Fruit fly (Drosophila melanogaster): ENCODE measurements around the gene Pfdn1.

Pfdn1 gene

dm6 chr2L:6070656-6071231 is 1.9 kb downstream of the Pfdn1 start, which contains the start of the genes CG9154 and Kr-h2 (continued):
- TF ChIP-seq ssp (GFP tag; IDR thresholded peaks at IDR 0.05) = 0 out of 2 replicates have a peak, but pooled peaks have one; percentile 18
- peak; percentile 14 for TF ChIP-seq CG11723 (GFP tag; optimal IDR thresholded peaks at IDR 0.05)
- no peak for TF ChIP-seq CG6813 (GFP tag; optimal IDR thresholded peaks at IDR 0.05)
- TF ChIP-seq Dip3 (GFP tag; optimal IDR thresholded peaks at IDR 0.05) = peak; percentile 7
- TF ChIP-seq dpn (GFP tag; optimal IDR thresholded peaks at IDR 0.05) = peak in 1 of 2 experiments; percentile 18
- no peak for TF ChIP-seq CG4360 (GFP tag; IDR thresholded peaks at IDR 0.05)
- peak; percentile 55 for TF ChIP-seq grau (tag; optimal IDR thresholded peaks at IDR 0.05)
- peak; percentile 42 for TF ChIP-seq CG17186 (GFP tag; optimal IDR thresholded peaks at IDR 0.05)
- TF ChIP-seq usp (GFP tag; optimal IDR thresholded peaks at IDR 0.05) = no peak
- TF ChIP-seq CHES-1-like (GFP tag; optimal IDR thresholded peaks at IDR 0.05) = peak; percentile 32
- peak; percentile 23 for TF ChIP-seq Mes4 (GFP tag; optimal IDR thresholded peaks at IDR 0.05)
- TF ChIP-seq CG12659 (GFP tag; optimal IDR thresholded peaks at IDR 0.05) = peak; percentile 79
- TF ChIP-seq Fer3 (tag; optimal IDR thresholded peaks at IDR 0.05) = no peak
- peak; percentile 84 for TF ChIP-seq Dp (GFP tag; optimal IDR thresholded peaks at IDR 0.05)
- TF ChIP-seq CG8478 (optimal IDR thresholded peaks at IDR 0.05) = no peak
- peak in 1 of 2 experiments; percentile 9 for TF ChIP-seq insv (GFP tag; optimal IDR thresholded peaks at IDR 0.05)
- peak; percentile 96 for TF ChIP-seq Dref (GFP tag; IDR thresholded peaks at IDR 0.05)
- TF ChIP-seq gt (GFP tag; IDR thresholded peaks at IDR 0.05) = no peak
- peak; percentile 56 for TF ChIP-seq CG34376 (GFP tag; optimal IDR thresholded peaks at IDR 0.05)
- TF ChIP-seq onecut (GFP tag; IDR thresholded peaks at IDR 0.05) = 0 out of 2 replicates have a peak, but pooled peaks have one; percentile 4
- no peak for TF ChIP-seq ac (GFP tag; optimal IDR thresholded peaks at IDR 0.05)
- no peak for TF ChIP-seq ham (GFP tag; IDR thresholded peaks at IDR 0.05)
- TF ChIP-seq Sox100B (GFP tag; optimal IDR thresholded peaks at IDR 0.05) = peak; percentile 1
- peak; percentile 15 for TF ChIP-seq HLH54F (GFP tag; optimal IDR thresholded peaks at IDR 0.05)
- TF ChIP-seq CG13424 (tag; optimal IDR thresholded peaks at IDR 0.05) = peak; percentile 35
- peak; percentile 81 for TF ChIP-seq Xbp1 (GFP tag; optimal IDR thresholded peaks at IDR 0.05)
- peak; percentile 77 for TF ChIP-seq CG7963 (GFP tag; IDR thresholded peaks at IDR 0.05; ENCODE audit: partially characterized antibody)
- peak; percentile 5 for TF ChIP-seq Fer1 (GFP tag; optimal IDR thresholded peaks at IDR 0.05)
- TF ChIP-seq knrl (GFP tag; IDR thresholded peaks at IDR 0.05; ENCODE audit: partially characterized antibody) = peak; percentile 77
- TF ChIP-seq YL-1 (GFP tag; optimal IDR thresholded peaks at IDR 0.05) = peak; percentile 8
- no peak for TF ChIP-seq ara (GFP tag; IDR thresholded peaks at IDR 0.05)
- TF ChIP-seq Abd-B (GFP tag; optimal IDR thresholded peaks at IDR 0.05) = peak; percentile 37
- TF ChIP-seq bowl (GFP tag; IDR thresholded peaks at IDR 0.05) = no peak
- no peak for TF ChIP-seq grn (GFP tag; optimal IDR thresholded peaks at IDR 0.05)
- peak; percentile 37 for TF ChIP-seq CG9817 (tag; optimal IDR thresholded peaks at IDR 0.05)
- TF ChIP-seq CG7839 (tag; optimal IDR thresholded peaks at IDR 0.05) = peak; percentile 47
- no peak for TF ChIP-seq fru (optimal IDR thresholded peaks at IDR 0.05)
- TF ChIP-seq Jarid2 (GFP tag; optimal IDR thresholded peaks at IDR 0.05) = peak; percentile 14
- peak in 1 of 2 experiments; percentile 18 for TF ChIP-seq Pdp1 (GFP tag; optimal IDR thresholded peaks at IDR 0.05)
- TF ChIP-seq nmo (GFP tag; optimal IDR thresholded peaks at IDR 0.05) = peak; percentile 61
- TF ChIP-seq Gug (GFP tag; IDR thresholded peaks at IDR 0.05) = no peak
- no peak for TF ChIP-seq dimm (GFP tag; IDR thresholded peaks at IDR 0.05)
- TF ChIP-seq CG33213 (GFP tag; optimal IDR thresholded peaks at IDR 0.05) = no peak
- TF ChIP-seq E2f1 (GFP tag; IDR thresholded peaks at IDR 0.05) = 0 out of 2 replicates have a peak, but pooled peaks have one; percentile 11
- TF ChIP-seq CG12155 (GFP tag; optimal IDR thresholded peaks at IDR 0.05) = peak; percentile 23
- peak; percentile 79 for TF ChIP-seq CG4617 (GFP tag; optimal IDR thresholded peaks at IDR 0.05; ENCODE audit: borderline replicate concordance)
- TF ChIP-seq CG15269 (tag; optimal IDR thresholded peaks at IDR 0.05) = peak; percentile 33
- TF ChIP-seq CG17829 (tag; optimal IDR thresholded peaks at IDR 0.05) = peak; percentile 64
- peak; percentile 62 for TF ChIP-seq CG12391 (tag; optimal IDR thresholded peaks at IDR 0.05)
- peak; percentile 11; the same call in 1 of the 3 replicates for TF ChIP-seq CG34422 (GFP tag; IDR thresholded peaks at IDR 0.05)

All from whole organism, embryonic.